Fruit fly (Drosophila melanogaster): ENCODE measurements around the gene CG45012.

DNA sequence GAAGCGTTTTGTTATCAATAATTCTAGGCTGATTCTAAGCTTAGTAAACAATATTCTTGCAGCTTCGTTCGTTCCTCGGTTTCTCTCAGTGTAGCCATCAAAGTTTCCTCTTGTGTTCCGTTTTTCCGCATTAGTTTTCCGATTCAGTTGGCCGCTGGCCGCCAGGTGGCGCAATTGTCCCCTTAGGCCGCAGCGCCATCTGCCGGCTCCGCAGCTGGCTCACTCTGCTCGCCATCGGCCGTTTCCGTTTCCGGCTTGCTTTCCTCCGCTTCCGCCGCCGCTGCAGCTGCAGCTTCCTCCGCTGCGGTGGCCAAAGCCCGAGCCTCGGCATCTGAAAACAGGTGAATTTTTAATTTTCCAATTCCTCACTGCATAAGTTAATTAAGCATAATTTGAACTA is 18.0 kb upstream of the CG45012 start:
- TF ChIP-seq Myc (optimal IDR thresholded peaks at IDR 0.05) (no peak), ttk (optimal IDR thresholded peaks at IDR 0.05) (no peak)
